Worm (Caenorhabditis elegans): ENCODE measurements around the gene srh-122.

- TF ChIP-seq ceh-28 (tag; optimal IDR thresholded peaks at IDR 0.05) (no peak), F44E2.7 (GFP tag; IDR thresholded peaks at IDR 0.05) (no peak), arid-1 (GFP tag; conservative IDR thresholded peaks at IDR 0.05) (no peak), zag-1 (tag; optimal IDR thresholded peaks at IDR 0.05) (no peak), nhr-237 (tag; optimal IDR thresholded peaks at IDR 0.05) (no peak)
Observed at ce11 chrV:15423601-15424000, 45.8 kb upstream of the srh-122 start, which contains the start of gene fbxa-104.

Data from whole organism, L4 larva.